Fruit fly (Drosophila melanogaster) whole organism, embryonic: ENCODE data around the gene Prp39.
A peak's percentile ranks its signal among the peaks of the same experiment; 100 is the strongest.

Experiments
- BEAF-32 ChIP-seq: fragments of 200-800 bp; sonication (Bioruptor generic); optimal IDR thresholded peaks from 3 replicates; lab custom pipeline; 2017; ENCODE audit warnings: missing biosample characterization, missing genetic modification characterization, mild to moderate bottlenecking, moderate library complexity, missing genetic modification reagents
- CG10959 ChIP-seq: fragments of 200-800 bp; sonication (Bioruptor generic); IDR thresholded peaks from 2 replicates; pipeline ENCODE4 v1.3.6; 2022; ENCODE audit warnings: missing biosample characterization, missing genetic modification characterization
- CG12155 ChIP-seq: fragments of 200-800 bp; sonication (Bioruptor generic); optimal IDR thresholded peaks from 3 replicates; lab custom pipeline; 2016; ENCODE audit warnings: missing biosample characterization, missing genetic modification characterization
- CG15011 ChIP-seq: fragments of 200-800 bp; sonication (Bioruptor generic); optimal IDR thresholded peaks from 3 replicates; lab custom pipeline; 2018; ENCODE audit warnings: missing biosample characterization, mild to moderate bottlenecking, missing genetic modification characterization
- CG1647 ChIP-seq: fragments of 200-800 bp; sonication (Bioruptor generic); optimal IDR thresholded peaks from 3 replicates; lab custom pipeline; 2016; ENCODE audit warnings: missing biosample characterization, missing genetic modification characterization
- CG16779 ChIP-seq: fragments of 200-800 bp; sonication (Bioruptor generic); IDR thresholded peaks from 2 replicates; pipeline ENCODE4 v1.3.6; 2022; ENCODE audit warnings: missing biosample characterization, missing genetic modification characterization
- CG17359 ChIP-seq: fragments of 200-800 bp; sonication (Bioruptor generic); optimal IDR thresholded peaks from 3 replicates; lab custom pipeline; 2018; ENCODE audit warnings: missing biosample characterization, mild to moderate bottlenecking, missing genetic modification characterization, moderate library complexity
- CG18011 ChIP-seq: fragments of 200-800 bp; sonication (Bioruptor generic); optimal IDR thresholded peaks from 2 replicates; lab custom pipeline; 2017; ENCODE audit warnings: missing biosample characterization, missing genetic modification characterization, mild to moderate bottlenecking, moderate library complexity, missing genotype
- CG2129 ChIP-seq: fragments of 200-800 bp; sonication (Bioruptor generic); IDR thresholded peaks from 2 replicates; pipeline ENCODE4 v1.3.6; 2022; ENCODE audit warnings: missing biosample characterization, missing genetic modification characterization; ENCODE audit not compliant: partially characterized antibody
- CG2678 ChIP-seq: fragments of 200-800 bp; sonication (Bioruptor generic); optimal IDR thresholded peaks from 3 replicates; lab custom pipeline; 2019; ENCODE audit warnings: missing biosample characterization, mild to moderate bottlenecking, missing genetic modification characterization, moderate library complexity
- CG3163 ChIP-seq: fragments of 200-800 bp; sonication (Bioruptor generic); optimal IDR thresholded peaks from 3 replicates; lab custom pipeline; 2016; ENCODE audit warnings: missing biosample characterization, missing genetic modification characterization
- CG34422 ChIP-seq: fragments of 200-800 bp; sonication (Bioruptor generic); IDR thresholded peaks from 3 replicates; pipeline ENCODE4 v1.3.6; 2022; ENCODE audit warnings: missing biosample characterization, missing genetic modification characterization
- CG4404 ChIP-seq: fragments of 200-800 bp; sonication (Bioruptor generic); IDR thresholded peaks from 2 replicates; pipeline ENCODE4 v1.3.6; 2022; ENCODE audit warnings: missing biosample characterization, missing genetic modification characterization
- CG4730 ChIP-seq: fragments of 200-800 bp; sonication (Bioruptor generic); IDR thresholded peaks from 2 replicates; pipeline ENCODE4 v1.3.6; 2022; ENCODE audit warnings: missing biosample characterization, missing genetic modification characterization
- CG6683 ChIP-seq: fragments of 200-800 bp; sonication (Bioruptor generic); optimal IDR thresholded peaks from 2 replicates; lab custom pipeline; 2017; ENCODE audit warnings: missing biosample characterization, mild to moderate bottlenecking, missing genetic modification characterization, missing genetic modification reagents
- CG7357 ChIP-seq: fragments of 200-800 bp; sonication (Bioruptor generic); IDR thresholded peaks from 3 replicates; pipeline ENCODE4 v1.3.6; 2022; ENCODE audit warnings: missing biosample characterization, missing genetic modification characterization
- CG9817 ChIP-seq: fragments of 200-800 bp; sonication (Bioruptor generic); optimal IDR thresholded peaks from 2 replicates; lab custom pipeline; 2018; ENCODE audit warnings: missing biosample characterization, mild to moderate bottlenecking, missing genetic modification characterization, moderate library complexity
- CG9876 ChIP-seq: fragments of 200-800 bp; sonication (Bioruptor generic); optimal IDR thresholded peaks from 2 replicates; lab custom pipeline; 2016; ENCODE audit warnings: missing biosample characterization, missing genetic modification characterization
- Dll ChIP-seq: fragments of 200-800 bp; sonication (Bioruptor generic); IDR thresholded peaks from 4 replicates; pipeline ENCODE4 v1.3.6; 2022; ENCODE audit warnings: missing biosample characterization, missing genetic modification characterization; ENCODE audit not compliant: partially characterized antibody
- Dref ChIP-seq: fragments of 200-800 bp; sonication (Bioruptor generic); IDR thresholded peaks from 2 replicates; pipeline ENCODE4 v1.3.6; 2022; ENCODE audit warnings: missing biosample characterization, missing genetic modification characterization
- H15 ChIP-seq: fragments of 200-800 bp; sonication (Bioruptor generic); IDR thresholded peaks from 3 replicates; pipeline ENCODE4 v1.3.6; 2022; ENCODE audit warnings: missing biosample characterization, missing genetic modification characterization
- HLH4C ChIP-seq: fragments of 200-800 bp; sonication (Bioruptor generic); IDR thresholded peaks from 3 replicates; pipeline ENCODE4 v1.3.6; 2022; ENCODE audit warnings: missing biosample characterization, missing genetic modification characterization; ENCODE audit not compliant: partially characterized antibody
- HmgZ ChIP-seq: fragments of 200-800 bp; sonication (Bioruptor generic); optimal IDR thresholded peaks from 2 replicates; lab custom pipeline; 2018; ENCODE audit warnings: missing biosample characterization, mild to moderate bottlenecking, missing genetic modification characterization
- Neu2 ChIP-seq: fragments of 200-800 bp; sonication (Bioruptor generic); optimal IDR thresholded peaks from 3 replicates; lab custom pipeline; 2016; ENCODE audit warnings: missing biosample characterization, missing genetic modification characterization, borderline replicate concordance
- Six4 ChIP-seq: fragments of 200-800 bp; sonication (Bioruptor generic); optimal IDR thresholded peaks from 2 replicates; lab custom pipeline; 2016; ENCODE audit warnings: missing biosample characterization, missing genetic modification characterization
- Sox100B ChIP-seq: fragments of 200-800 bp; sonication (Bioruptor generic); optimal IDR thresholded peaks from 3 replicates; lab custom pipeline; 2018; ENCODE audit warnings: missing biosample characterization, mild to moderate bottlenecking, missing genetic modification characterization
- Spps ChIP-seq: fragments of 200-800 bp; sonication (Bioruptor generic); optimal IDR thresholded peaks from 2 replicates; lab custom pipeline; 2018; ENCODE audit warnings: missing biosample characterization, mild to moderate bottlenecking, missing genetic modification characterization
- btn ChIP-seq: fragments of 200-800 bp; sonication (Bioruptor generic); optimal IDR thresholded peaks from 2 replicates; lab custom pipeline; 2016; ENCODE audit warnings: missing biosample characterization, missing genetic modification characterization
- chn ChIP-seq: fragments of 200-800 bp; sonication (Bioruptor generic); optimal IDR thresholded peaks from 2 replicates; lab custom pipeline; 2016; ENCODE audit warnings: missing biosample characterization, missing genetic modification characterization
- crp ChIP-seq, 2 experiments: fragments of 200-800 bp; sonication (Bioruptor generic); optimal IDR thresholded peaks; 2 replicates in 1 of 2; 3 replicates in 1 of 2; lab custom pipeline; 2017; ENCODE audit warnings: missing biosample characterization in 2 of 2, missing genetic modification characterization in 2 of 2, mild to moderate bottlenecking in 1 of 2, moderate library complexity in 1 of 2
- ems ChIP-seq: fragments of 200-800 bp; sonication (Bioruptor generic); optimal IDR thresholded peaks from 3 replicates; lab custom pipeline; 2016; ENCODE audit warnings: missing biosample characterization, missing genetic modification characterization
- fd96Cb ChIP-seq: fragments of 200-800 bp; sonication (Bioruptor generic); optimal IDR thresholded peaks from 2 replicates; lab custom pipeline; 2018; ENCODE audit warnings: missing biosample characterization, mild to moderate bottlenecking, missing genetic modification characterization, moderate library complexity
- gcm2 ChIP-seq: fragments of 200-800 bp; sonication (Bioruptor generic); optimal IDR thresholded peaks from 2 replicates; lab custom pipeline; 2016; ENCODE audit warnings: missing biosample characterization, missing genetic modification characterization
- mirr ChIP-seq: fragments of 200-800 bp; sonication (Bioruptor generic); optimal IDR thresholded peaks from 3 replicates; lab custom pipeline; 2018; ENCODE audit warnings: missing biosample characterization, mild to moderate bottlenecking, missing genetic modification characterization
- nerfin-2 ChIP-seq: fragments of 200-800 bp; sonication (Bioruptor generic); IDR thresholded peaks from 2 replicates; pipeline ENCODE4 v1.3.6; 2022; ENCODE audit warnings: missing biosample characterization, missing genetic modification characterization; ENCODE audit not compliant: partially characterized antibody
- nmo ChIP-seq: fragments of 200-800 bp; sonication (Bioruptor generic); optimal IDR thresholded peaks from 2 replicates; lab custom pipeline; 2018; ENCODE audit warnings: missing biosample characterization, mild to moderate bottlenecking, missing genetic modification characterization, moderate library complexity
- phol ChIP-seq: fragments of 200-800 bp; sonication (Bioruptor generic); optimal IDR thresholded peaks from 3 replicates; lab custom pipeline; 2018; ENCODE audit warnings: missing biosample characterization, mild to moderate bottlenecking, missing genetic modification characterization, moderate library complexity
- prd ChIP-seq, 3 experiments: fragments of >200 bp in 2 of 3; fragments of 200-800 bp in 1 of 3; sonication (Bioruptor generic) in 1 of 3; optimal IDR thresholded peaks in 2 of 3; IDR thresholded peaks in 1 of 3; 2 replicates in 2 of 3; 3 replicates in 1 of 3; pipeline versions ENCODE4 v1.3.6 to Lab custom; 2017 to 2022; ENCODE audit warnings: missing biosample characterization in 1 of 3, missing genetic modification characterization in 1 of 3
- row ChIP-seq: fragments of 200-800 bp; sonication (Bioruptor generic); IDR thresholded peaks from 3 replicates; pipeline ENCODE4 v1.3.6; 2022; ENCODE audit warnings: missing biosample characterization, missing genetic modification characterization
- stc ChIP-seq: fragments of 200-800 bp; sonication (Bioruptor generic); IDR thresholded peaks from 2 replicates; pipeline ENCODE4 v1.3.6; 2022; ENCODE audit warnings: missing biosample characterization, missing genetic modification characterization
- stwl ChIP-seq: fragments of 200-800 bp; sonication (Bioruptor generic); optimal IDR thresholded peaks from 3 replicates; lab custom pipeline; 2018; ENCODE audit warnings: missing biosample characterization, mild to moderate bottlenecking, missing genetic modification characterization, moderate library complexity
- sug ChIP-seq: fragments of 200-800 bp; optimal IDR thresholded peaks from 2 replicates; lab custom pipeline; 2019; ENCODE audit warnings: missing biosample characterization, mild to moderate bottlenecking, missing genetic modification characterization, moderate library complexity
- tio ChIP-seq: fragments of 200-800 bp; sonication (Bioruptor generic); optimal IDR thresholded peaks from 2 replicates; lab custom pipeline; 2017; ENCODE audit warnings: missing biosample characterization, missing genetic modification characterization, inconsistent platforms
- trh ChIP-seq: fragments of 200-800 bp; sonication (Bioruptor generic); optimal IDR thresholded peaks from 2 replicates; lab custom pipeline; 2016; ENCODE audit warnings: missing biosample characterization, missing genetic modification characterization
- unc-4 ChIP-seq: fragments of 200-800 bp; sonication (Bioruptor generic); IDR thresholded peaks from 2 replicates; pipeline ENCODE4 v1.3.6; 2022; ENCODE audit warnings: missing biosample characterization, missing genetic modification characterization; ENCODE audit not compliant: partially characterized antibody
- z ChIP-seq: fragments of 200-800 bp; sonication (Bioruptor generic); IDR thresholded peaks from 3 replicates; pipeline ENCODE4 v1.3.6; 2022; ENCODE audit warnings: missing biosample characterization, missing genetic modification characterization
- zen2 ChIP-seq: fragments of 200-800 bp; sonication (Bioruptor generic); IDR thresholded peaks from 3 replicates; pipeline ENCODE4 v1.3.6; 2022; ENCODE audit warnings: missing biosample characterization, missing genetic modification characterization; ENCODE audit not compliant: partially characterized antibody

Prp39 gene

DNA sequence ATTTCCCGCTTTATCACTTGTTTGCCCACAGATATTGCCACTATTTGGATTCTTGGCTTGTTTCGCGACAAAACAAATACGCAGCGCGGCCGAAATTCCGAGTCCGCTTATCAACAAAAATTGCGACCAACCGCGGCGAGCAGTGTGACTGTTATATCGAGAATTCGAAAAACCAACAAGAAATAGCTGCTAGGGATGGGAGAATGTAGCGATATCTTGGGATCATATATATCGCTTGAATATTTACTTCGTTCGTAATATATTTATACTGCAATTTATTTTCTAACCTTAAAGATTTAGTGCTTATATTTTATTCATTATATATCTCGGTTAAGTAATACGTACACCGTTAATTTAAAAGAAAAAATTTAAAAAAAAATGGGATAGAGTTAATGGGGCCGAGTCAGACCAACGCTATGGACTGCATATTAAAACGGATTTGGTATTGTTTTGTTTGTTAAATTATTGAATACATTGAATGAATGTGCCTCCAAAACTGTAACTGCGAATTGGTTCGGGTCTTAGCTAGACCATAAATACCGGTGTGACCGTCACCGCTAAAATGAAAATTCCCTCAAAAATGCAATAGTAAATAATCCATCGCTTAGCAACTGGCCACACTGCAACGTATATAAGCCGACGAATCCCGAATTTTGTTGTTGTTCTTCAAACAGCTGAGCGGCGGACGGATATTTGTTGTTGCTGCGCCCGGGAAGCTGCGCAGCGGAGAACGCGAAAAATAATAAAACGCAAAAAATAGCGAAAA, 32.9 kb downstream of the Prp39 start, which contains the start of the genes Apc and spg (continued):
- TF ChIP-seq prd (optimal IDR thresholded peaks at IDR 0.05; lab: Kevin White, UChicago) (no peak), prd (GFP tag; IDR thresholded peaks at IDR 0.05; lab: Robert Waterston, UW) (peak; percentile 30; the same call in 2 of the 3 replicates), CG7357 (GFP tag; lab: Robert Waterston, UW) (no peak), CG9876 (no peak), CG15011 (GFP tag; lab: Kevin White, UChicago) (peak; percentile 8), CG2129 (GFP tag; lab: Robert Waterston, UW) (peak; percentile 60), CG9817 (peak; percentile 2), phol (tag; lab: Kevin White, UChicago) (peak; percentile 59), CG10959 (GFP tag; lab: Robert Waterston, UW) (peak; percentile 45; the same call in 1 of the 2 replicates), CG34422 (peak; percentile 60; the same call in 1 of the 3 replicates), stc (peak; percentile 55; the same call in 1 of the 2 replicates), tio (GFP tag; lab: Kevin White, UChicago) (no peak), CG3163 (GFP tag; lab: Kevin White, UChicago) (peak; percentile 36), Dref (GFP tag; lab: Robert Waterston, UW) (no peak; the same call in 1 of the 2 replicates), nerfin-2 (peak; percentile 57; the same call in 1 of the 2 replicates), z (no peak), HmgZ (tag; lab: Kevin White, UChicago) (peak; percentile 38), unc-4 (GFP tag; lab: Robert Waterston, UW) (peak; percentile 72), HLH4C (GFP tag; lab: Robert Waterston, UW) (peak; percentile 72), zen2 (GFP tag; lab: Robert Waterston, UW) (no peak; the same call in 2 of the 3 replicates), row (peak; percentile 82), stwl (tag; lab: Kevin White, UChicago) (peak; percentile 34), crp (GFP tag; optimal IDR thresholded peaks at IDR 0.05; lab: Kevin White, UChicago) (peak; percentile 11 to 85), Dll (GFP tag; lab: Robert Waterston, UW) (peak; percentile 93), mirr (peak; percentile 59), fd96Cb (tag; lab: Kevin White, UChicago) (peak; percentile 2), Neu2 (GFP tag; lab: Kevin White, UChicago) (no peak), CG2678 (peak; percentile 60), nmo (GFP tag; lab: Kevin White, UChicago) (peak; percentile 71), btn (GFP tag; lab: Kevin White, UChicago) (no peak), Six4 (GFP tag; lab: Kevin White, UChicago) (no peak), Spps (no peak), sug (peak; percentile 93), CG16779 (GFP tag; lab: Robert Waterston, UW) (no peak), gcm2 (GFP tag; lab: Kevin White, UChicago) (peak; percentile 17), CG18011 (GFP tag; lab: Kevin White, UChicago) (no peak), chn (no peak), ems (GFP tag; lab: Kevin White, UChicago) (peak; percentile 39), trh (GFP tag; lab: Kevin White, UChicago) (no peak), CG4730 (GFP tag; lab: Robert Waterston, UW) (no peak), CG6683 (GFP tag; lab: Kevin White, UChicago) (no peak), Sox100B (GFP tag; lab: Kevin White, UChicago) (no peak), CG1647 (GFP tag; lab: Kevin White, UChicago) (no peak), BEAF-32 (GFP tag; lab: Kevin White, UChicago) (peak; percentile 92), CG17359 (peak; percentile 10), H15 (GFP tag; lab: Robert Waterston, UW) (no peak), CG12155 (peak; percentile 47), CG4404 (no peak)
